Worm (Caenorhabditis elegans): ENCODE data around the gene C54E10.10.

C54E10.10 gene

DNA sequence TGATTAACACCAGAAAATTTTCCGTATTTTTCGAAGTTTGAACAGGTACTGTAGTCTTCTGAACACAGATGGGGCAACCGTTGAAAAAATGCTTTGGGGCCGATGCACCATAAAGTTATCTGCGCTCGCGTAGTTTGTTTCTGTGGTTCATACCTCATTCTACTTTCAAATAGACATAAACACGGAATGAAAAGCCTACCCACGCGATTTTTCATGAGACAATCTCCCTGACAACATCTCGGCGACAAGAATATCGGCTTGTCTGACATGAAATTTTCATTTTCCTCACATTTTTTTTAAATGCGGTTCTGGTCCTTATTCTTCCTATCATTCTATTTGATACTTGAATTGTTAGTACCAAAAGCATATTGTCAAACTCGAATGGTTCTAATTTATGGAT is 30.4 kb downstream of the C54E10.10 start, which contains the start of gene clec-257:
Gene clec-257, plus strand, starts transcription at position 301 of the 400 bp plus-strand sequence.
- no peak for TF ChIP-seq tbx-2 (tag; optimal IDR thresholded peaks at IDR 0.05)
- TF ChIP-seq nhr-85 (tag) = peak; percentile 13
- TF ChIP-seq pqm-1 (tag; optimal IDR thresholded peaks at IDR 0.05) = no peak

DNA sequence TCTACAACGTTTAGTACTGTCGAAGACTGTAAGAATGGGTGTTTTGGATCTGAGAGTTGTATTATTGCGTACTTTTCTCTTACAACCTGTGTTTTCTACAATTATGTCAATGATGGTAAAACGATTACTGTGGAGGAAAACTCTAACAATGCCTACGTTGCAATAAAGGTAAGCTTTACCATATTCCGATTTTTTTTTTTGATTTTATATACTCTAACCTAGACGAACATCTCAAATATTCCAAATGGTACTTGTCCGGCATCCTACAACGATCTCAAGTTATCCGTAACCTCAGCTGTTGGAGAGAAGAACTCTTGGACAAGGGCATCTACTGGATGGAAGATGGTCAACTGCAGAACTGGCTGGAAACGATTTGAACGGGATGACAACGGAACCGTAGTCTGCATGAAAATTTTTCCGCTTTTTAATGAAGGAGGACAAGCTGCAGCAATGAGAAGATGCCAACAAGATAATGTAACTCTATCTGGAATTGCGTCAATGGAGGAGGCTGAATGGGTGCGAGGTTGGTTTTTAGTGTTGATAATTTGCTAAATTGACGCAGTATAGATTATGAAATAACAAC is 31.3 kb downstream of the C54E10.10 start:
- TF ChIP-seq mab-9 (GFP tag; IDR thresholded peaks at IDR 0.05) (no peak), pag-3 (tag; optimal IDR thresholded peaks at IDR 0.05; ENCODE audit: borderline replicate concordance, insufficient read depth) (no peak), C34B4.2 (tag; optimal IDR thresholded peaks at IDR 0.05) (no peak), ceh-88 (GFP tag; IDR thresholded peaks at IDR 0.05) (no peak), aly-2 (tag; optimal IDR thresholded peaks at IDR 0.05) (no peak), nhr-76 (tag; optimal IDR thresholded peaks at IDR 0.05) (no peak), egl-13 (tag; optimal IDR thresholded peaks at IDR 0.05) (no peak), alr-1 (tag; optimal IDR thresholded peaks at IDR 0.05; ENCODE audit: borderline replicate concordance) (no peak), elt-2 (tag; optimal IDR thresholded peaks at IDR 0.05) (no peak), lin-14 (GFP tag; optimal IDR thresholded peaks at IDR 0.05) (no peak), snpc-4 (tag; optimal IDR thresholded peaks at IDR 0.05) (no peak), efl-3 (GFP tag; optimal IDR thresholded peaks at IDR 0.05) (no peak), vab-15 (tag; optimal IDR thresholded peaks at IDR 0.05) (no peak), F16B12.6 (tag; optimal IDR thresholded peaks at IDR 0.05) (no peak), unc-62 (GFP tag; optimal IDR thresholded peaks at IDR 0.05) (no peak), nhr-84 (tag; optimal IDR thresholded peaks at IDR 0.05) (no peak), lin-35 (GFP tag; optimal IDR thresholded peaks at IDR 0.05) (no peak), unc-98 (GFP tag; IDR thresholded peaks at IDR 0.05) (no peak), irx-1 (tag; optimal IDR thresholded peaks at IDR 0.05) (no peak), sptf-1 (tag; optimal IDR thresholded peaks at IDR 0.05) (no peak)

DNA sequence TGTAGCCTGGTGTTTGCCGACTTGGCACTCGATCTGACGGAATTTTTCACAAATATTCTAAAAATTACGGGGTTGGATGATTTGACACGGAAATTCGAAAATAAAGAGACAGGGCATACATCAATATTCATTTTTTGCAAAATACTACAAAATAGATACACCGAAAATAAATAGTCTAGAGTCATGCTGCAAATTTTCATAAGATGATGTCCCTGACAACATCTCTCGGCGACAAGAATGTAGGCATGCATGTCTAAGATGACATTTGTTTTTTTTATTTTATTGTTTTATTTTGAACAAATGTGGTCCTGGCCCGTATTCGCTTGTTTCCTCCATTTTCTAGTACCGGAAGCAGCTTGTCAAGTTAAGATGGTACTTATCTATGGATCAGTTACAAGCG is 31.8 kb downstream of the C54E10.10 start, which contains the start of gene clec-256:
Gene clec-256, plus strand, starts transcription at position 301 of the 400 bp plus-strand sequence.
- TF ChIP-seq mab-9 (GFP tag; IDR thresholded peaks at IDR 0.05) (no peak), egl-13 (tag; optimal IDR thresholded peaks at IDR 0.05) (no peak)

DNA sequence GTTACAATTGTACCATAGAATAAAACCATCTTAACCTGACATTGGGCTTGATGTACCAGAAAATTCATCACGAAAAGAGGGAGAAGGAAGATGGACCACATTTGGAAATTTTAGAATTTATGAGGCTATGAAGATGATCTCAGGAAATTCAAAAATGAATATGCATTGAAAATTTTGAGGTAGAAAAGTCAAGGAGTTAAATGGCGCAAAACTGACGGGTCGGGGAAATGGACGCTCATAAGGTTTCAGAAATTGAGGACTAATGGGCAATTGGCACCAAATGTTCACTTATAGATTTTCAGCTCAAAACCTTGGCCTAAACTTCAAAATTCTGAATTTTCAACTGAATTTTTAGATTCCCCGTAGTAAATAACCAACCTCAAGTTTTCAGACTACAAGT is 32.5 kb downstream of the C54E10.10 start, which contains the start of gene clec-255:
Gene clec-255, minus strand, starts transcription at position 101 of the 400 bp plus-strand sequence.
- TF ChIP-seq aly-2 (tag; optimal IDR thresholded peaks at IDR 0.05) (no peak), xbp-1 (tag; optimal IDR thresholded peaks at IDR 0.05) (no peak), nhr-28 (tag; optimal IDR thresholded peaks at IDR 0.05) (no peak), pqm-1 (tag; optimal IDR thresholded peaks at IDR 0.05) (no peak), ets-5 (GFP tag; IDR thresholded peaks at IDR 0.05) (no peak), mep-1 (tag; optimal IDR thresholded peaks at IDR 0.05) (no peak)

DNA sequence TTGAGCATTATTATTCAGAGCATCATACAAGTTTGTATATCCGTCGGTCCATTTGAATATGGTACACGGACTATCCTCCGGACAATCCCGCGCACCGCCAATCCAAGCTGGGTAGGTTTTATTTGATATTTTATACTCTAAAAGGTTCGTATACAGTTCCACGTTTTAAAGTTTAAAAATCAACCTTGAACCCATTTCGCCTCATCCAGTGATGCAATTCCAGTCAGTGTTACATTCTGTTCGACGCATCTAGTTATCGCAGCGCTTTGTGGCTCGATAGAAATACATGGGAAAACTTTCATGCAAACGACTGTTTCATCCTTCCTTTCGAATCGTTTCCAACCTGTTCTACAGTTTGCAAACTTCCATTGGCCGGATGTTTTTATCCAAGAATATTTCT is 33.3 kb downstream of the C54E10.10 start:
- TF ChIP-seq C34B4.2 (tag; optimal IDR thresholded peaks at IDR 0.05) = no peak
- TF ChIP-seq lin-14 (GFP tag; optimal IDR thresholded peaks at IDR 0.05) = no peak
- TF ChIP-seq pag-3 (tag; optimal IDR thresholded peaks at IDR 0.05; ENCODE audit: borderline replicate concordance, insufficient read depth) = no peak
- no peak for TF ChIP-seq unc-98 (GFP tag; IDR thresholded peaks at IDR 0.05)
- no peak for TF ChIP-seq nhr-77 (tag; optimal IDR thresholded peaks at IDR 0.05)
- no peak for TF ChIP-seq unc-62 (GFP tag; optimal IDR thresholded peaks at IDR 0.05)
- no peak for TF ChIP-seq skn-1 (tag; optimal IDR thresholded peaks at IDR 0.05)
- no peak for TF ChIP-seq sup-37 (GFP tag; optimal IDR thresholded peaks at IDR 0.05)
- no peak for TF ChIP-seq fos-1 (tag; optimal IDR thresholded peaks at IDR 0.05)
- no peak for TF ChIP-seq egl-13 (tag; optimal IDR thresholded peaks at IDR 0.05)
- no peak for TF ChIP-seq ets-5 (GFP tag; IDR thresholded peaks at IDR 0.05)
- no peak for TF ChIP-seq nhr-12 (tag; optimal IDR thresholded peaks at IDR 0.05)
- TF ChIP-seq nhr-11 (tag; optimal IDR thresholded peaks at IDR 0.05) = no peak
- TF ChIP-seq aly-2 (tag; optimal IDR thresholded peaks at IDR 0.05) = no peak
- no peak for TF ChIP-seq nhr-28 (tag; optimal IDR thresholded peaks at IDR 0.05)
- no peak for TF ChIP-seq pax-3 (tag; optimal IDR thresholded peaks at IDR 0.05)
- TF ChIP-seq irx-1 (tag; optimal IDR thresholded peaks at IDR 0.05) = no peak
- no peak for TF ChIP-seq lin-13 (GFP tag; optimal IDR thresholded peaks at IDR 0.05)
- TF ChIP-seq blmp-1 (tag; optimal IDR thresholded peaks at IDR 0.05) = no peak
- TF ChIP-seq isw-1 (GFP tag; IDR thresholded peaks at IDR 0.05) = no peak

Measured in whole organism, L1 larva.